Fruit fly (Drosophila melanogaster) whole organism, adult: Measurements from ENCODE around the gene CG15498.

Source experiments
- CG11617 ChIP-seq: fragments of 200-800 bp; sonication (Bioruptor generic); optimal IDR thresholded peaks from 2 replicates; lab custom pipeline; 2017; ENCODE audit warnings: mild to moderate bottlenecking, missing biosample characterization, missing genetic modification reagents, missing genetic modification characterization
- CG12768 ChIP-seq: fragments of 200-800 bp; sonication (Bioruptor generic); optimal IDR thresholded peaks from 2 replicates; lab custom pipeline; 2017; ENCODE audit warnings: missing biosample characterization, missing genetic modification characterization, mild to moderate bottlenecking, moderate library complexity, missing genetic modification reagents
- CG14711 ChIP-seq: fragments of 200-800 bp; sonication (Bioruptor generic); optimal IDR thresholded peaks from 2 replicates; lab custom pipeline; 2018; ENCODE audit warnings: missing biosample characterization, mild to moderate bottlenecking, missing genetic modification characterization, moderate library complexity
- CG1620 ChIP-seq: fragments of 200-800 bp; sonication (Bioruptor generic); optimal IDR thresholded peaks from 2 replicates; lab custom pipeline; 2016; ENCODE audit warnings: missing biosample characterization, missing genetic modification characterization
- CG33017 ChIP-seq: fragments of 200-800 bp; sonication (Bioruptor generic); optimal IDR thresholded peaks from 2 replicates; lab custom pipeline; 2018; ENCODE audit warnings: missing biosample characterization, mild to moderate bottlenecking, missing genetic modification characterization, moderate library complexity
- CG5204 ChIP-seq: fragments of 200-800 bp; sonication (Bioruptor generic); optimal IDR thresholded peaks from 2 replicates; lab custom pipeline; 2016; ENCODE audit warnings: missing biosample characterization, missing genetic modification characterization
- CG7045 ChIP-seq: fragments of 200-800 bp; sonication (Bioruptor generic); optimal IDR thresholded peaks from 2 replicates; lab custom pipeline; 2017; ENCODE audit warnings: missing biosample characterization, mild to moderate bottlenecking, missing genetic modification characterization
- CG7101 ChIP-seq: fragments of 200-800 bp; sonication (Bioruptor generic); optimal IDR thresholded peaks from 2 replicates; lab custom pipeline; 2018; ENCODE audit warnings: missing biosample characterization, mild to moderate bottlenecking, missing genetic modification characterization, moderate library complexity
- Clk ChIP-seq: fragments of 200-800 bp; sonication (Bioruptor generic); optimal IDR thresholded peaks from 2 replicates; lab custom pipeline; 2017; ENCODE audit warnings: missing biosample characterization, missing genetic modification characterization
- Crg-1 ChIP-seq: fragments of 200-800 bp; sonication (Bioruptor generic); optimal IDR thresholded peaks from 2 replicates; lab custom pipeline; 2016; ENCODE audit warnings: missing biosample characterization, missing genetic modification characterization
- Hr96 ChIP-seq: fragments of 200-800 bp; sonication (Bioruptor generic); optimal IDR thresholded peaks from 2 replicates; lab custom pipeline; 2016; ENCODE audit warnings: missing biosample characterization, missing genetic modification characterization
- Mnt ChIP-seq: fragments of 200-800 bp; sonication (Bioruptor generic); optimal IDR thresholded peaks from 2 replicates; lab custom pipeline; 2016; ENCODE audit warnings: missing biosample characterization, mild to moderate bottlenecking, missing genetic modification characterization
- bab1 ChIP-seq: fragments of 200-800 bp; sonication (Bioruptor generic); optimal IDR thresholded peaks from 3 replicates; lab custom pipeline; 2019; ENCODE audit warnings: missing biosample characterization, mild to moderate bottlenecking, missing genetic modification characterization, moderate library complexity
- cic ChIP-seq: fragments of 200-800 bp; sonication (Bioruptor generic); optimal IDR thresholded peaks from 2 replicates; lab custom pipeline; 2017; ENCODE audit warnings: missing biosample characterization, mild to moderate bottlenecking, missing genetic modification characterization, moderate library complexity
- cnc ChIP-seq, 2 experiments: fragments of >200 bp; optimal IDR thresholded peaks; 2 replicates each; lab custom pipeline; 2017
- kay ChIP-seq: fragments of 200-800 bp; sonication (Bioruptor generic); peaks from one replicate; lab custom pipeline; 2016; ENCODE audit warnings: missing biosample characterization, missing genetic modification characterization, borderline replicate concordance
- ovo ChIP-seq: fragments of 200-800 bp; sonication (Bioruptor generic); optimal IDR thresholded peaks from 2 replicates; lab custom pipeline; 2016; ENCODE audit warnings: missing biosample characterization, missing genetic modification characterization
- pad ChIP-seq: fragments of 200-800 bp; sonication (Bioruptor generic); optimal IDR thresholded peaks from 3 replicates; lab custom pipeline; 2017; ENCODE audit warnings: missing biosample characterization, missing genetic modification characterization, mild to moderate bottlenecking, moderate library complexity, missing genetic modification reagents
- tj ChIP-seq: fragments of 200-800 bp; sonication (Bioruptor generic); optimal IDR thresholded peaks from 3 replicates; lab custom pipeline; 2017; ENCODE audit warnings: missing biosample characterization, mild to moderate bottlenecking, missing genetic modification characterization, moderate library complexity
- toe ChIP-seq: fragments of 200-800 bp; sonication (Bioruptor generic); optimal IDR thresholded peaks from 2 replicates; lab custom pipeline; 2016; ENCODE audit warnings: missing biosample characterization, missing genetic modification characterization

CG15498 gene

DNA sequence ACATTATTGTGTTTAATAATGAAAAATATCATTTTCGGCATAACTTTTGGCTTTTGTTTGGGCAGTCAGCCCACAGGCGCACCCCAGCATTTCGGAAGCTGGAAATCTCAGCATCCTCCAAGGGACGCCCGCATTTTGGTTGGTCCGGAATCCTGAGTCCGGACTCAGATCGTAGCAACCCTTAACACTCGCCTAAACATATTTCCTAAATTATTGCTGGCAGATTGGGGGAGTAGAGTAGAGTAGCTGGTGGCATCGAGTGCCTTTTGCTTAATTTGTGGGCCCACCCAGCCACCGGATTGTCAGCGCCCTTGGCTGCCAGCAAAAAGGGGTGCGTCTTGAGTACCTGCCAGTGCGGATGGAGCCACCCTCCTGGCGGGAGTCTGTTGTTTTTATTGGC is 34.7 kb downstream of the CG15498 start:
- no peak for TF ChIP-seq toe (GFP tag; lab: Kevin White, UChicago)
- no peak for TF ChIP-seq CG33017 (tag; lab: Kevin White, UChicago)
- TF ChIP-seq Mnt (GFP tag; lab: Kevin White, UChicago), result no peak
- TF ChIP-seq CG7045, result no peak
- TF ChIP-seq CG1620 (GFP tag; lab: Kevin White, UChicago), result no peak
- no peak for TF ChIP-seq bab1 (GFP tag; lab: Kevin White, UChicago)
- TF ChIP-seq cnc (optimal IDR thresholded peaks at IDR 0.05; lab: Kevin White, UChicago), result no peak
- no peak for TF ChIP-seq Hr96 (GFP tag; lab: Kevin White, UChicago)
- TF ChIP-seq tj (GFP tag; lab: Kevin White, UChicago), result no peak
- no peak for TF ChIP-seq Crg-1 (GFP tag; lab: Kevin White, UChicago)
- TF ChIP-seq Clk, result no peak

dm6 chr3R:21528529-21528928 is 40.4 kb downstream of the CG15498 start:
- TF ChIP-seq Crg-1 (GFP tag; lab: Kevin White, UChicago), result no peak
- TF ChIP-seq CG5204 (GFP tag; lab: Kevin White, UChicago), result no peak
- TF ChIP-seq cnc (optimal IDR thresholded peaks at IDR 0.05; lab: Kevin White, UChicago), result no peak
- no peak for TF ChIP-seq CG12768
- TF ChIP-seq ovo, result no peak
- TF ChIP-seq tj (GFP tag; lab: Kevin White, UChicago), result no peak
- TF ChIP-seq bab1 (GFP tag; lab: Kevin White, UChicago), result no peak

- TF ChIP-seq CG7045, result no peak
Observed at dm6 chr3R:21524574-21524973, 44.4 kb downstream of the CG15498 start.

- TF ChIP-seq CG7045 (no peak), cic (no peak), toe (GFP tag; lab: Kevin White, UChicago) (no peak), CG12768 (no peak), Crg-1 (GFP tag; lab: Kevin White, UChicago) (no peak), CG5204 (GFP tag; lab: Kevin White, UChicago) (no peak), CG7101 (tag; lab: Kevin White, UChicago) (no peak), bab1 (GFP tag; lab: Kevin White, UChicago) (no peak), CG11617 (no peak), tj (GFP tag; lab: Kevin White, UChicago) (no peak), Clk (no peak), Hr96 (GFP tag; lab: Kevin White, UChicago) (no peak), ovo (no peak)
Observed at dm6 chr3R:21521780-21522179, 47.2 kb downstream of the CG15498 start.

DNA sequence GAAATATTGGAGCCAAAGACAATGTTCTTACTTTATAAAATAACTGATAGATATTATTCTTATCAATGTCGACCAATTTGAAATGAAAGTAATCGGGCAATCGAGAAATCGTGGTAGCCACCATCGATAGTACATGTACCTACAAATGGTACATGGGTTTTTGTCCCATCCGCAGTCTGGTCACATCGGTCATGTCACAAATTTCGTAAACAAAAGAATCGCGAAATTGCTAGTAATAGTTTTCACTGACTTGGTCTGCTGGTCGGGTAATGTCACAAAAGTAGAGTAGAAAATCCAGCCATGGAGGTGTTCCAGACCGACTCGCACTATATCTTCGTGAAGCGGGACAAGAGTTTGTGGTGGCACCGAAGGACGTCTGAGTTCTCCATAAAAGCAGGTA is 48.2 kb downstream of the CG15498 start, which contains the start of gene sp3:
TSS of gene sp3 (plus strand) at position 173 of the 400 bp plus-strand sequence.
- TF ChIP-seq pad (GFP tag; lab: Kevin White, UChicago), result no peak
- TF ChIP-seq CG12768, result no peak
- no peak for TF ChIP-seq cnc (optimal IDR thresholded peaks at IDR 0.05; lab: Kevin White, UChicago)
- no peak for TF ChIP-seq CG1620 (GFP tag; lab: Kevin White, UChicago)
- TF ChIP-seq Clk, result no peak
- no peak for TF ChIP-seq toe (GFP tag; lab: Kevin White, UChicago)
- no peak for TF ChIP-seq CG7101 (tag; lab: Kevin White, UChicago)
- TF ChIP-seq CG11617, result no peak
- no peak for TF ChIP-seq CG5204 (GFP tag; lab: Kevin White, UChicago)
- no peak for TF ChIP-seq ovo
- TF ChIP-seq cic, result no peak
- TF ChIP-seq Hr96 (GFP tag; lab: Kevin White, UChicago), result no peak
- no peak for TF ChIP-seq CG14711
- TF ChIP-seq CG7045, result no peak
- TF ChIP-seq Crg-1 (GFP tag; lab: Kevin White, UChicago), result no peak
- no peak for TF ChIP-seq Mnt (GFP tag; lab: Kevin White, UChicago)
- TF ChIP-seq bab1 (GFP tag; lab: Kevin White, UChicago), result no peak

DNA sequence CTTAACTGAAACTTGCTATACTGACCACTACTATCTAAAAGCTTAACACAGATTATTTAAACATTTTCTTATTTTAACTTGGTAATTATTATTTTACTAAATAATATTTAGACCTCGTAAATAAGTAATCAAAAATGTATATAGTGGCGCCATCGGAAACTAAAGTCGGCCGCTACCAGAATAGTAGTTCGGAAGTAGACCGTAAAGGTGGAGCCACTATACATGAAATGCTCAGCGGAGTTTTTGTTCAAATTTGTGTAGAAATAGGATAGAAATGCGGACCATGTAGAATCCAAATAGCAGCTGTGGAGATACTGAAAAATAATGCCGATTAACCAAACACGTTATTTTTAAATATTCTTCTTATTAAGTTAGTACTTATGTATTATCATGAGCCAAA is 48.8 kb downstream of the CG15498 start:
- TF ChIP-seq CG1620 (GFP tag; lab: Kevin White, UChicago), result peak; percentile 98
- peak; percentile 71 for TF ChIP-seq tj (GFP tag; lab: Kevin White, UChicago)
- peak; percentile 96 for TF ChIP-seq Crg-1 (GFP tag; lab: Kevin White, UChicago)
- TF ChIP-seq Mnt (GFP tag; lab: Kevin White, UChicago), result peak; percentile 89
- peak; percentile 97 for TF ChIP-seq Hr96 (GFP tag; lab: Kevin White, UChicago)
- peak; percentile 94 for TF ChIP-seq bab1 (GFP tag; lab: Kevin White, UChicago)
- peak; percentile 83 for TF ChIP-seq CG14711
- peak; percentile 88 for TF ChIP-seq pad (GFP tag; lab: Kevin White, UChicago)
- peak; percentile 95 for TF ChIP-seq CG7101 (tag; lab: Kevin White, UChicago)
- peak; percentile 86 for TF ChIP-seq CG12768
- TF ChIP-seq toe (GFP tag; lab: Kevin White, UChicago), result peak; percentile 95
- peak; percentile 92 for TF ChIP-seq CG5204 (GFP tag; lab: Kevin White, UChicago)
- peak; percentile 87 for TF ChIP-seq CG11617
- TF ChIP-seq CG33017 (tag; lab: Kevin White, UChicago), result peak; percentile 75
- no peak for TF ChIP-seq kay (GFP tag; lab: Kevin White, UChicago)
- no peak for TF ChIP-seq cnc (optimal IDR thresholded peaks at IDR 0.05; lab: Kevin White, UChicago)
- TF ChIP-seq ovo, result peak; percentile 97
- peak; percentile 25 for TF ChIP-seq cic
- TF ChIP-seq CG7045, result peak; percentile 96
- peak; percentile 87 for TF ChIP-seq Clk
